Fruit fly (Drosophila melanogaster) whole organism, wandering third instar larva: ENCODE measurements around the gene snRNP-U1-C.

Source experiments
- Abd-B ChIP-seq: fragments of >200 bp; optimal IDR thresholded peaks from 2 replicates; lab custom pipeline; 2017; ENCODE audit warnings: missing biosample characterization, missing genetic modification characterization
- CG32264 ChIP-seq: fragments of 200-800 bp; sonication (Bioruptor generic); optimal IDR thresholded peaks from 2 replicates; lab custom pipeline; 2016; ENCODE audit warnings: missing biosample characterization, missing genetic modification characterization
- CG9705 ChIP-seq: fragments of 200-800 bp; sonication (Bioruptor generic); optimal IDR thresholded peaks from 2 replicates; lab custom pipeline; 2018; ENCODE audit warnings: missing biosample characterization, mild to moderate bottlenecking, missing genetic modification characterization
- CrebA ChIP-seq: fragments of 200-800 bp; sonication (Bioruptor generic); optimal IDR thresholded peaks from 2 replicates; lab custom pipeline; 2016; ENCODE audit warnings: missing biosample characterization, mild to moderate bottlenecking, missing genetic modification characterization, borderline replicate concordance
- Dif ChIP-seq: fragments of 200-275, 200-300 bp; sonication (Bioruptor generic); optimal IDR thresholded peaks from 2 replicates; lab custom pipeline; 2018; ENCODE audit warnings: missing biosample characterization, missing genetic modification characterization; ENCODE audit not compliant: partially characterized antibody
- GATAd ChIP-seq: sonication (Bioruptor generic); optimal IDR thresholded peaks from 2 replicates; lab custom pipeline; 2016; ENCODE audit warnings: missing biosample characterization, missing genetic modification characterization
- HLH106 ChIP-seq: fragments of 200-800 bp; optimal IDR thresholded peaks from 3 replicates; lab custom pipeline; 2019; ENCODE audit warnings: missing biosample characterization, mild to moderate bottlenecking, missing genetic modification characterization, moderate library complexity
- Hnf4 ChIP-seq: fragments of 200-800 bp; sonication (Bioruptor generic); optimal IDR thresholded peaks from 2 replicates; lab custom pipeline; 2016; ENCODE audit warnings: missing biosample characterization, mild to moderate bottlenecking, missing genetic modification characterization
- Hr83 ChIP-seq: fragments of 200-300 bp; sonication (Bioruptor generic); optimal IDR thresholded peaks from 2 replicates; lab custom pipeline; 2016; ENCODE audit warnings: missing biosample characterization, mild to moderate bottlenecking, missing genetic modification characterization, moderate library complexity; ENCODE audit not compliant: poor library complexity, severe bottlenecking
- Jra ChIP-seq: sonication (Bioruptor generic); optimal IDR thresholded peaks from 2 replicates; lab custom pipeline; 2016; ENCODE audit warnings: missing biosample characterization, missing genetic modification characterization
- Myc ChIP-seq: fragments of >200 bp; optimal IDR thresholded peaks from 2 replicates; lab custom pipeline; 2017
- N ChIP-seq: fragments of >200 bp; optimal IDR thresholded peaks from 2 replicates; lab custom pipeline; 2018; ENCODE audit warnings: missing biosample characterization, missing external identifiers, missing genetic modification characterization
- OdsH ChIP-seq: fragments of 200-800 bp; sonication (Bioruptor generic); optimal IDR thresholded peaks from 2 replicates; lab custom pipeline; 2016; ENCODE audit warnings: missing biosample characterization, mild to moderate bottlenecking, missing genetic modification characterization
- Rel ChIP-seq, 2 experiments: fragments of 200-800 bp; sonication (Bioruptor generic) in 1 of 2; optimal IDR thresholded peaks; 2 replicates in 1 of 2; 3 replicates in 1 of 2; lab custom pipeline; 2016 to 2019; ENCODE audit warnings: mild to moderate bottlenecking in 2 of 2, missing biosample characterization in 2 of 2, missing genetic modification characterization in 2 of 2, moderate library complexity in 1 of 2
- Vsx2 ChIP-seq: fragments of 200-300, 225-300 bp; sonication (Bioruptor generic); optimal IDR thresholded peaks from 2 replicates; lab custom pipeline; 2018; ENCODE audit warnings: missing biosample characterization, missing genetic modification characterization; ENCODE audit not compliant: partially characterized antibody
- br ChIP-seq: fragments of 200-800 bp; sonication (Bioruptor generic); optimal IDR thresholded peaks from 2 replicates; lab custom pipeline; 2016; ENCODE audit warnings: missing biosample characterization, missing genetic modification characterization
- brk ChIP-seq: fragments of 200-800 bp; sonication (Bioruptor generic); optimal IDR thresholded peaks from 2 replicates; lab custom pipeline; 2016; ENCODE audit warnings: missing biosample characterization, mild to moderate bottlenecking, missing genetic modification characterization
- dl ChIP-seq, 2 experiments: fragments of 175-275, 200-275 bp in 1 of 2; fragments of 200-275 bp in 1 of 2; sonication (Bioruptor generic); optimal IDR thresholded peaks; lab custom pipeline; 2018; ENCODE audit warnings: mild to moderate bottlenecking in 2 of 2, missing biosample characterization in 2 of 2, missing genetic modification characterization in 2 of 2, moderate library complexity in 2 of 2; ENCODE audit not compliant: partially characterized antibody in 2 of 2, insufficient read depth in 1 of 2
- dmrt93B ChIP-seq: fragments of 200-800 bp; sonication (Bioruptor generic); optimal IDR thresholded peaks from 2 replicates; lab custom pipeline; 2018; ENCODE audit warnings: missing biosample characterization, mild to moderate bottlenecking, missing genetic modification characterization
- ey ChIP-seq: fragments of 200-800 bp; sonication (Bioruptor generic); optimal IDR thresholded peaks from 2 replicates; lab custom pipeline; 2016; ENCODE audit warnings: missing biosample characterization, missing genetic modification characterization
- foxo ChIP-seq, 2 experiments: fragments of 200-800 bp; sonication (Bioruptor generic); optimal IDR thresholded peaks; 2 replicates in 1 of 2; 3 replicates in 1 of 2; lab custom pipeline; 2016 to 2017; ENCODE audit warnings: missing biosample characterization in 2 of 2, missing genetic modification characterization in 2 of 2
- fru ChIP-seq: fragments of 200-800 bp; sonication (Bioruptor generic); optimal IDR thresholded peaks from 3 replicates; lab custom pipeline; 2016; ENCODE audit warnings: missing biosample characterization, mild to moderate bottlenecking, missing genetic modification characterization
- h ChIP-seq: fragments of 200-800 bp; sonication (Bioruptor generic); optimal IDR thresholded peaks from 3 replicates; lab custom pipeline; 2016; ENCODE audit warnings: missing biosample characterization, mild to moderate bottlenecking, missing genetic modification characterization
- lola ChIP-seq: fragments of >200 bp; optimal IDR thresholded peaks from 2 replicates; lab custom pipeline; 2017; ENCODE audit warnings: missing biosample characterization, missing genetic modification characterization
- pan ChIP-seq: fragments of >200 bp; optimal IDR thresholded peaks from 2 replicates; lab custom pipeline; 2017
- psq ChIP-seq: fragments of 200-800 bp; sonication (Bioruptor generic); optimal IDR thresholded peaks from 3 replicates; lab custom pipeline; 2017; ENCODE audit warnings: missing biosample characterization, mild to moderate bottlenecking, missing genetic modification characterization, moderate library complexity
- rgr ChIP-seq: fragments of 200-800 bp; sonication (Bioruptor generic); optimal IDR thresholded peaks from 3 replicates; lab custom pipeline; 2016; ENCODE audit warnings: missing biosample characterization, mild to moderate bottlenecking, missing genetic modification characterization
- sage ChIP-seq: fragments of 200-800 bp; sonication (Bioruptor generic); optimal IDR thresholded peaks from 2 replicates; lab custom pipeline; 2016; ENCODE audit warnings: missing biosample characterization, mild to moderate bottlenecking, missing genetic modification characterization
- sv ChIP-seq: fragments of 200-800 bp; sonication (Bioruptor generic); optimal IDR thresholded peaks from 3 replicates; lab custom pipeline; 2016; ENCODE audit warnings: missing biosample characterization, missing genetic modification characterization
- tai ChIP-seq: sonication (Bioruptor generic); optimal IDR thresholded peaks from 2 replicates; lab custom pipeline; 2016; ENCODE audit warnings: missing biosample characterization, missing genetic modification characterization
- woc ChIP-seq: sonication (Bioruptor generic); optimal IDR thresholded peaks from 2 replicates; lab custom pipeline; 2016; ENCODE audit warnings: missing biosample characterization, mild to moderate bottlenecking, missing genetic modification characterization

The snRNP-U1-C gene

DNA sequence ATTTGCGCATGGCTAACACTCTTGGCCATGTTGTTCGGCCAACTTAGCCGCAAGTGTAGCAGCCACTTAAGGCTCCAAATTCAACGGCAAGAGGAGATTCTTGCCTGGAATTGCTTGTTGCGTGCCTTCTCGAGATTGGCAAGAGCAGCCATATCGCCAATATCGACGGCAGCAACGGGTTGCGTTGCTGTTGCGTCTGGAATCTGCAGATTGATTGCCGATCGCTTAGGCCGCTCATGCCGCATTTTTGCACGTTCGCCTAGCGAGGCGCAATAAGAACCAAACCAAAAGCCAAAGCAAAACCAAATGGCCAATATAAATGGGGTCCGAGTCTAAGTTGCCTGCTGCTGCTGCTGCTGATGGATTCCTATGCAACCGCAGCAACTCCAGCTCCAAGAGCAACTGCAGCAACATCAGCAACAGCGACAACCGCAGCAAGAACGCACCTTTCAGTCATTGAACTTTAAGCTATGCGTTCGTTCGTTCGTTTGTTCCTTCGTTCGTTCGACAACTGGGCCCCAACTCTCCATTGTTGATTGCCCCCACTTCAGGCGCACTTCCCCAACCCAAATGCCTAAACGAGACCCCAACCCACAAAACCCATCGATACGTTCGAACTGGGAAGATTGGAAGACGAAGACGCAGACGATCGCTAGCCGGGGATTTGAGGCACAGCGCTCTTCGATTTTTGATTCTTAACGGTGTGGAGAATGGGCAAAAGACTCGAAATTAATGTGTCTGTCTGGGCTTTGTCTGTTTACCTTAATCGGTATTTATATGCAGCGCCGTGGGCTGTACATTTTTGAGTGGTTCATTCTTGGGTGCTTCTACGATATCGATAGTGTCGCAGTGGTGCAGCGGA is 5.7 kb upstream of the snRNP-U1-C start:
- TF ChIP-seq foxo (GFP tag; optimal IDR thresholded peaks at IDR 0.05; lab: Kevin White, UChicago): no peak
- no peak for TF ChIP-seq dl (GFP tag; optimal IDR thresholded peaks at IDR 0.05; lab: Kevin White, UChicago; ENCODE audit: insufficient read depth in 1 of 2, partially characterized antibody in 2 of 2)
- TF ChIP-seq dmrt93B (GFP tag; lab: Kevin White, UChicago): no peak
- TF ChIP-seq Vsx2: no peak
- TF ChIP-seq CrebA: no peak
- no peak for TF ChIP-seq h (GFP tag; lab: Kevin White, UChicago)
- TF ChIP-seq Dif (GFP tag; lab: Kevin White, UChicago): no peak
- no peak for TF ChIP-seq Myc

DNA sequence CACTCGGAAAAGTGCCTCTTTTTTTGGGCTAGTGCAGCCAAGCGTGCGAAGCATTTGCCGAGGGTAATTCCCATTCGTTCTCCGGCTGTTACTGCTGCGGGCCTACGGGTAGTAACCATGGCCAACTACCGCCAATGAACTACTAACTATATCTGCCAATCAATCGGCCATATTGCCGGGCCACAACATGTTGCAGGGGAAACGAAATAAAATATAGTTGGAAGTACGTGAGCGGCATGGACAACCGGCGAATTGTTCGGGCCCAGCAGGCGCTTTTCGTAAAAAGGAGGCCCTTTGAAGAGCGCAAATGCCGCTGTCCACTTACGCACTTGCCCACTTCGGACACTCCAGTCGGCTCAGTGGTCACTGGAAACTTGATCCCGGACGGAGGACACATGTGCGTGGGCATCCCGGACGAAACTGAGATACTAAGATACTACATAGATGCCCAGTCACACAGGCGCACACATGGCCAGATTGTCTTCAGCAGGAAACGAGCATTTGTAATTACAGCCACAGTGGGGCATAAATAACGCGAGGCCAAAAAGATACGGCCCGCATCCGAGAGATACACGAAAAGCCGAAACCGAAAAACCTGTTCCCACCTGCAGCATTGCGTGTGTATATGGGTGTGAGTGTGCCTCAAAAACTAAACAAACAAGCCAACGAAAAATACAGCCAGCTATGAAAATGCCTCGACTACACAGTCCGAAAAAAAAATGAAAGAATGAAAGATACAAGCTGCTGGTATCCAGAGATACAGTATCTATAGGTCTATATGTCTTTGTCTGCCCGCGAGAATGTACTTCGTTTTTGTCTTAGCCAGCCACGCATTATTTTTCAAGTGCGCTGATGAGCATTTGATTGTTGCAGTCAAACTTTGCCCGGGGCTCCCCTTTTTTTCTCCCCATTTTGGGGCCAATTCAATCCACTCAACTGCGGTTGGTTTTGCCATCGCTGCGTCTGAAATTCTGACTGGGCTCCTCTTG is 4.3 kb upstream of the snRNP-U1-C start:
- TF ChIP-seq pan (no peak), Rel (GFP tag; optimal IDR thresholded peaks at IDR 0.05; lab: Kevin White, UChicago) (no peak), Rel (tag; optimal IDR thresholded peaks at IDR 0.05; lab: Kevin White, UChicago) (peak; percentile 90), GATAd (GFP tag; lab: Kevin White, UChicago) (no peak), rgr (GFP tag; lab: Kevin White, UChicago) (peak; percentile 3), psq (GFP tag; lab: Kevin White, UChicago) (peak; percentile 19), sv (GFP tag; lab: Kevin White, UChicago) (no peak), N (no peak), Jra (GFP tag; lab: Kevin White, UChicago) (no peak), CG32264 (GFP tag; lab: Kevin White, UChicago) (no peak), dl (GFP tag; optimal IDR thresholded peaks at IDR 0.05; lab: Kevin White, UChicago; ENCODE audit: insufficient read depth in 1 of 2, partially characterized antibody in 2 of 2) (no peak), ey (peak; percentile 8), tai (GFP tag; lab: Kevin White, UChicago) (no peak), fru (GFP tag; lab: Kevin White, UChicago) (peak; percentile 34), HLH106 (tag; lab: Kevin White, UChicago) (no peak), CG9705 (GFP tag; lab: Kevin White, UChicago) (no peak), Hr83 (GFP tag; lab: Kevin White, UChicago) (no peak), h (GFP tag; lab: Kevin White, UChicago) (peak; percentile 45), Myc (no peak), Dif (GFP tag; lab: Kevin White, UChicago) (peak; percentile 19), foxo (GFP tag; optimal IDR thresholded peaks at IDR 0.05; lab: Kevin White, UChicago) (peak in 1 of 2 experiments; percentile 15), sage (GFP tag; lab: Kevin White, UChicago) (no peak), br (GFP tag; lab: Kevin White, UChicago) (no peak), Hnf4 (GFP tag; lab: Kevin White, UChicago) (peak; percentile 4), woc (peak; percentile 1), Abd-B (GFP tag; lab: Kevin White, UChicago) (no peak), lola (GFP tag; lab: Kevin White, UChicago) (no peak), OdsH (peak; percentile 10), dmrt93B (GFP tag; lab: Kevin White, UChicago) (no peak), brk (GFP tag; lab: Kevin White, UChicago) (no peak)
